Worm (Caenorhabditis elegans) whole organism, young adult: ENCODE data around the gene F15E6.9.

Experiments used
- B0019.2 ChIP-seq: fragments of 200-800 bp; sonication (Bioruptor generic); conservative IDR thresholded peaks from 2 replicates; pipeline ENCODE4 v1.3.6; 2022; ENCODE audit warnings: missing genetic modification reagents, missing genetic modification characterization, missing compliant biosample characterization
- B0035.1 ChIP-seq: sonication (generic microtip); optimal IDR thresholded peaks from 2 replicates; lab custom pipeline; 2016; ENCODE audit warnings: missing genetic modification characterization, mild to moderate bottlenecking, missing compliant biosample characterization, missing genotype, missing genetic modification reagents
- D2030.7 ChIP-seq: fragments of 200-800 bp; sonication (Bioruptor generic); IDR thresholded peaks from 2 replicates; pipeline ENCODE4 v1.3.6; 2022; ENCODE audit warnings: missing genetic modification reagents, missing genetic modification characterization, missing compliant biosample characterization
- F23B12.7 ChIP-seq: sonication (generic microtip); optimal IDR thresholded peaks from 2 replicates; lab custom pipeline; 2017; ENCODE audit warnings: missing genetic modification characterization, mild to moderate bottlenecking, missing compliant biosample characterization, antibody characterized with exemption, moderate library complexity; ENCODE audit not compliant: insufficient read depth
- F33H1.4 ChIP-seq: fragments of 200-800 bp; sonication (Bioruptor generic); IDR thresholded peaks from 2 replicates; pipeline ENCODE4 v1.3.6; 2022; ENCODE audit warnings: missing genetic modification reagents, missing genetic modification characterization, missing compliant biosample characterization
- F57C9.4 ChIP-seq: sonication (generic microtip); optimal IDR thresholded peaks from 2 replicates; lab custom pipeline; 2017; ENCODE audit warnings: mild to moderate bottlenecking, missing genetic modification characterization, missing compliant biosample characterization
- Y67H2A.10 ChIP-seq: fragments of 200-800 bp; sonication (Bioruptor generic); conservative IDR thresholded peaks from 2 replicates; pipeline ENCODE4 v1.3.6; 2022; ENCODE audit warnings: missing genetic modification reagents, missing genetic modification characterization, missing compliant biosample characterization
- aptf-2 ChIP-seq: fragments of 200-800 bp; sonication (Bioruptor generic); conservative IDR thresholded peaks from 2 replicates; pipeline ENCODE4 v1.3.6; 2022; ENCODE audit warnings: missing genetic modification reagents, missing genetic modification characterization, missing compliant biosample characterization
- aptf-3 ChIP-seq: fragments of 200-800 bp; sonication (Bioruptor generic); IDR thresholded peaks from 2 replicates; pipeline ENCODE4 v1.3.6; 2022; ENCODE audit warnings: missing genetic modification characterization, missing compliant biosample characterization
- athp-1 ChIP-seq: sonication (generic microtip); optimal IDR thresholded peaks from 2 replicates; lab custom pipeline; 2017; ENCODE audit warnings: mild to moderate bottlenecking, missing genetic modification characterization, missing compliant biosample characterization
- bed-2 ChIP-seq: fragments of 200-800 bp; sonication (Bioruptor generic); IDR thresholded peaks from 2 replicates; pipeline ENCODE4 v1.3.6; 2022; ENCODE audit warnings: missing genetic modification reagents, missing genetic modification characterization, missing compliant biosample characterization
- cebp-1 ChIP-seq, 2 experiments: fragments of 200-800 bp in 1 of 2; sonication (Bioruptor generic) in 1 of 2; sonication (generic microtip) in 1 of 2; IDR thresholded peaks in 1 of 2; optimal IDR thresholded peaks in 1 of 2; 2 replicates each; pipeline versions ENCODE4 v1.3.6 to Lab custom; 2017 to 2022; ENCODE audit warnings: missing compliant biosample characterization in 2 of 2, missing genetic modification characterization in 2 of 2, mild to moderate bottlenecking in 1 of 2, missing genetic modification reagents in 1 of 2, moderate library complexity in 1 of 2
- dox-1 ChIP-seq: fragments of 200-800 bp; sonication (Bioruptor generic); IDR thresholded peaks from 2 replicates; pipeline ENCODE4 v1.3.6; 2022; ENCODE audit warnings: missing genetic modification reagents, missing genetic modification characterization, missing compliant biosample characterization
- dpl-1 ChIP-seq: fragments of 150-350 bp; optimal IDR thresholded peaks from 2 replicates; lab custom pipeline; 2014; ENCODE audit warnings: missing biosample characterization, missing genetic modification reagents, missing genetic modification characterization
- efl-1 ChIP-seq: fragments of 150-350 bp; optimal IDR thresholded peaks from 2 replicates; lab custom pipeline; 2014; ENCODE audit warnings: missing biosample characterization, missing genetic modification reagents, missing genetic modification characterization
- egrh-3 ChIP-seq: fragments of 200-800 bp; sonication (Bioruptor generic); IDR thresholded peaks from 2 replicates; pipeline ENCODE4 v1.3.6; 2022; ENCODE audit warnings: missing genetic modification reagents, missing genetic modification characterization, missing compliant biosample characterization
- him-1 ChIP-seq: sonication (generic microtip); optimal IDR thresholded peaks from 2 replicates; lab custom pipeline; 2016; ENCODE audit warnings: missing genotype, missing genetic modification reagents, missing genetic modification characterization, missing compliant biosample characterization
- hlh-12 ChIP-seq: sonication (generic microtip); optimal IDR thresholded peaks from 2 replicates; lab custom pipeline; 2016; ENCODE audit warnings: missing genetic modification characterization, missing compliant biosample characterization
- hmg-1.2 ChIP-seq: fragments of 200-800 bp; sonication (Bioruptor generic); IDR thresholded peaks from 2 replicates; pipeline ENCODE4 v1.3.6; 2022; ENCODE audit warnings: missing genetic modification reagents, missing genetic modification characterization, missing compliant biosample characterization
- hrde-1 ChIP-seq: sonication (generic microtip); optimal IDR thresholded peaks from 2 replicates; lab custom pipeline; 2016; ENCODE audit warnings: missing genetic modification characterization, mild to moderate bottlenecking, missing compliant biosample characterization, moderate library complexity, missing genotype, missing genetic modification reagents, borderline replicate concordance
- let-526 ChIP-seq: fragments of 200-800 bp; sonication (Bioruptor generic); IDR thresholded peaks from 2 replicates; pipeline ENCODE4 v1.3.6; 2022; ENCODE audit warnings: missing genetic modification reagents, missing genetic modification characterization, missing compliant biosample characterization
- lin-35 ChIP-seq, 3 experiments: fragments of 150-350 bp in 2 of 3; sonication (generic microtip) in 1 of 3; optimal IDR thresholded peaks; 2 replicates each; lab custom pipeline; 2014 to 2018; ENCODE audit warnings: missing biosample characterization in 3 of 3, missing genetic modification characterization in 3 of 3, missing genetic modification reagents in 3 of 3
- lin-54 ChIP-seq: fragments of 200-800 bp; sonication (Bioruptor generic); optimal IDR thresholded peaks from 2 replicates; lab custom pipeline; 2018; ENCODE audit warnings: mild to moderate bottlenecking, missing genetic modification characterization, missing compliant biosample characterization
- lsl-1 ChIP-seq: fragments of 200-800 bp; sonication (Bioruptor generic); optimal IDR thresholded peaks from 2 replicates; lab custom pipeline; 2018; ENCODE audit warnings: mild to moderate bottlenecking, missing genetic modification characterization, moderate library complexity, missing compliant biosample characterization
- madf-6 ChIP-seq: fragments of 200-800 bp; sonication (Bioruptor generic); IDR thresholded peaks from 2 replicates; pipeline ENCODE4 v1.3.6; 2022; ENCODE audit warnings: missing genetic modification reagents, missing genetic modification characterization, missing compliant biosample characterization
- nfya-2 ChIP-seq: fragments of 200-800 bp; sonication (Bioruptor generic); IDR thresholded peaks from 2 replicates; pipeline ENCODE4 v1.3.6; 2022; ENCODE audit warnings: missing genetic modification reagents, missing genetic modification characterization, missing compliant biosample characterization
- nhr-80 ChIP-seq: sonication (generic microtip); optimal IDR thresholded peaks from 2 replicates; lab custom pipeline; 2016; ENCODE audit warnings: missing genetic modification characterization, missing compliant biosample characterization
- rcor-1 ChIP-seq: fragments of 200-800 bp; sonication (Bioruptor generic); IDR thresholded peaks from 2 replicates; pipeline ENCODE4 v1.3.6; 2022; ENCODE audit warnings: missing genetic modification reagents, missing genetic modification characterization, missing compliant biosample characterization
- rec-8 ChIP-seq, 2 experiments: sonication (generic microtip); optimal IDR thresholded peaks; 2 replicates each; lab custom pipeline; 2016; ENCODE audit warnings: mild to moderate bottlenecking in 2 of 2, missing genetic modification characterization in 2 of 2, missing genetic modification reagents in 2 of 2, missing genotype in 2 of 2, missing biosample characterization in 1 of 2, missing compliant biosample characterization in 1 of 2, moderate library complexity in 1 of 2
- rpc-1 ChIP-seq, 2 experiments: fragments of 150-350 bp in 1 of 2; sonication (generic microtip) in 1 of 2; optimal IDR thresholded peaks; 2 replicates each; lab custom pipeline; 2014 to 2018; ENCODE audit warnings: missing biosample characterization in 1 of 2, missing genetic modification characterization in 1 of 2, missing genetic modification reagents in 1 of 2, missing genotype in 1 of 2
- snpc-1.3 ChIP-seq: sonication (generic microtip); optimal IDR thresholded peaks from 2 replicates; lab custom pipeline; 2017; ENCODE audit warnings: missing genetic modification characterization, mild to moderate bottlenecking, missing compliant biosample characterization, antibody characterized with exemption, moderate library complexity, missing genotype, missing genetic modification reagents; ENCODE audit not compliant: insufficient read depth
- snpc-3.4 ChIP-seq: sonication (generic microtip); optimal IDR thresholded peaks from 2 replicates; lab custom pipeline; 2017; ENCODE audit warnings: missing genetic modification characterization, mild to moderate bottlenecking, missing compliant biosample characterization, antibody characterized with exemption, moderate library complexity, missing genotype, missing genetic modification reagents
- snpc-4 ChIP-seq, 5 experiments: fragments of 150-350 bp in 1 of 5; sonication (generic microtip) in 4 of 5; optimal IDR thresholded peaks; 2 replicates each; lab custom pipeline; 2014 to 2018; ENCODE audit warnings: missing genetic modification characterization in 5 of 5, missing biosample characterization in 3 of 5, antibody characterized with exemption in 2 of 5, mild to moderate bottlenecking in 2 of 5, missing compliant biosample characterization in 2 of 5, missing genotype in 2 of 5, moderate library complexity in 2 of 5, missing genetic modification reagents in 1 of 5
- sptf-2 ChIP-seq: fragments of 200-800 bp; sonication (Bioruptor generic); optimal IDR thresholded peaks from 2 replicates; lab custom pipeline; 2018; ENCODE audit warnings: mild to moderate bottlenecking, missing genetic modification characterization, missing compliant biosample characterization
- tlf-1 ChIP-seq: fragments of 200-800 bp; sonication (Bioruptor generic); optimal IDR thresholded peaks from 2 replicates; lab custom pipeline; 2018; ENCODE audit warnings: mild to moderate bottlenecking, missing genetic modification characterization, missing compliant biosample characterization
- zfh-2 ChIP-seq: fragments of 200-800 bp; sonication (Bioruptor generic); conservative IDR thresholded peaks from 2 replicates; pipeline ENCODE4 v1.3.6; 2022; ENCODE audit warnings: missing genetic modification reagents, missing genetic modification characterization, missing compliant biosample characterization
- ztf-25 ChIP-seq: fragments of 200-800 bp; sonication (Bioruptor generic); IDR thresholded peaks from 2 replicates; pipeline ENCODE4 v1.3.6; 2022; ENCODE audit warnings: missing genetic modification reagents, missing genetic modification characterization, missing compliant biosample characterization
- ztf-28 ChIP-seq: fragments of 200-800 bp; sonication (Bioruptor generic); IDR thresholded peaks from 2 replicates; pipeline ENCODE4 v1.3.6; 2022; ENCODE audit warnings: missing genetic modification reagents, missing genetic modification characterization, missing compliant biosample characterization

Gene F15E6.9

ce11 chrIV:4259433-4259832, 39.5 kb downstream of the F15E6.9 start:
- no peak for TF ChIP-seq him-1 (tag; lab: Kevin White, UChicago)
- no peak for TF ChIP-seq rec-8 (tag; optimal IDR thresholded peaks at IDR 0.05; lab: Kevin White, UChicago)
- TF ChIP-seq D2030.7 (GFP tag; lab: Robert Waterston, UW) = no peak
- TF ChIP-seq snpc-3.4 (tag; lab: Kevin White, UChicago) = no peak
- TF ChIP-seq nhr-80 (tag; lab: Kevin White, UChicago) = peak; percentile 45
- TF ChIP-seq nfya-2 = no peak
- 0 out of 2 replicates have a peak, but pooled peaks have one; percentile 40 for TF ChIP-seq dox-1 (GFP tag; lab: Robert Waterston, UW)
- TF ChIP-seq aptf-3 (GFP tag; lab: Robert Waterston, UW) = no peak
- no peak for TF ChIP-seq B0019.2 (GFP tag; lab: Robert Waterston, UW)
- no peak for TF ChIP-seq rcor-1 (GFP tag; lab: Robert Waterston, UW)
- no peak for TF ChIP-seq Y67H2A.10 (GFP tag; lab: Robert Waterston, UW)
- TF ChIP-seq aptf-2 (GFP tag; lab: Robert Waterston, UW) = no peak

ce11 chrIV:4254989-4255582, 43.8 kb downstream of the F15E6.9 start:
- TF ChIP-seq bed-2 (GFP tag; lab: Robert Waterston, UW) (no peak), dox-1 (GFP tag; lab: Robert Waterston, UW) (no peak), egrh-3 (GFP tag; lab: Robert Waterston, UW) (peak; percentile 54; the same call in 1 of the 2 replicates), snpc-1.3 (tag; lab: Kevin White, UChicago) (no peak), aptf-3 (GFP tag; lab: Robert Waterston, UW) (no peak), zfh-2 (GFP tag; lab: Robert Waterston, UW) (peak; percentile 67), sptf-2 (GFP tag; lab: Kevin White, UChicago) (peak; percentile 16)

- TF ChIP-seq athp-1 (tag; lab: Kevin White, UChicago) = no peak
- peak; percentile 2 for TF ChIP-seq lsl-1 (GFP tag; lab: Kevin White, UChicago)
- no peak for TF ChIP-seq B0035.1 (tag; lab: Kevin White, UChicago)
- no peak for TF ChIP-seq cebp-1 (GFP tag; IDR thresholded peaks at IDR 0.05; lab: Robert Waterston, UW)
- TF ChIP-seq cebp-1 (tag; optimal IDR thresholded peaks at IDR 0.05; lab: Kevin White, UChicago) = peak; percentile 72
- TF ChIP-seq rcor-1 (GFP tag; lab: Robert Waterston, UW) = no peak
These were observed 51.1 kb downstream of the F15E6.9 start, which contains the start of gene ama-1 for ce11 chrIV:4247770-4248169. Gene ama-1 (plus strand): TSS chrIV:4248070.

- TF ChIP-seq snpc-4 (GFP tag; optimal IDR thresholded peaks at IDR 0.05; lab: Kevin White, UChicago) = no peak
- TF ChIP-seq snpc-4 (tag; optimal IDR thresholded peaks at IDR 0.05; lab: Kevin White, UChicago) = peak in 1 of 4 experiments; percentile 48
- TF ChIP-seq lin-54 (GFP tag; lab: Kevin White, UChicago) = peak; percentile 38
- TF ChIP-seq lin-35 (GFP tag; optimal IDR thresholded peaks at IDR 0.05; lab: Kevin White, UChicago) = peak in 1 of 3 experiments; percentile 60
- peak; percentile 76 for TF ChIP-seq dox-1 (GFP tag; lab: Robert Waterston, UW)
- TF ChIP-seq Y67H2A.10 (GFP tag; lab: Robert Waterston, UW) = no peak
- no peak for TF ChIP-seq ztf-28
- TF ChIP-seq F57C9.4 (tag; lab: Kevin White, UChicago) = no peak
- TF ChIP-seq aptf-2 (GFP tag; lab: Robert Waterston, UW) = no peak
- no peak for TF ChIP-seq ztf-25 (GFP tag; lab: Robert Waterston, UW)
- TF ChIP-seq tlf-1 = no peak
- no peak for TF ChIP-seq hlh-12 (tag; lab: Kevin White, UChicago)
- peak; percentile 20 for TF ChIP-seq F23B12.7 (tag; lab: Kevin White, UChicago)
- TF ChIP-seq madf-6 (GFP tag; lab: Robert Waterston, UW) = peak; percentile 67
- TF ChIP-seq F33H1.4 = peak; percentile 90
- TF ChIP-seq lsl-1 (GFP tag; lab: Kevin White, UChicago) = peak; percentile 54
- peak; percentile 32 for TF ChIP-seq dpl-1 (GFP tag; lab: Kevin White, UChicago)
- no peak for TF ChIP-seq hrde-1 (tag; lab: Kevin White, UChicago)
- TF ChIP-seq hmg-1.2 (GFP tag; lab: Robert Waterston, UW) = peak; percentile 92
- peak; percentile 71 for TF ChIP-seq efl-1
- no peak for TF ChIP-seq let-526 (GFP tag; lab: Robert Waterston, UW)
- TF ChIP-seq rpc-1 (optimal IDR thresholded peaks at IDR 0.05; lab: Kevin White, UChicago) = no peak
- TF ChIP-seq rpc-1 (tag; optimal IDR thresholded peaks at IDR 0.05; lab: Kevin White, UChicago) = no peak
- TF ChIP-seq athp-1 (tag; lab: Kevin White, UChicago) = no peak
These were observed 51.5 kb downstream of the F15E6.9 start for ce11 chrIV:4247334-4247733.
